Worm (Caenorhabditis elegans) whole organism, L4 larva: ENCODE results near the gene F02D10.6.
A peak's percentile ranks its signal among the peaks of the same experiment; 100 is the strongest.

Experiments
- D1046.2 ChIP-seq: fragments of 200-800 bp; sonication (Bioruptor generic); IDR thresholded peaks from 2 replicates; pipeline ENCODE4 v1.3.6; 2022; ENCODE audit warnings: missing genetic modification characterization, missing compliant biosample characterization
- F10B5.3 ChIP-seq: sonication (generic microtip); optimal IDR thresholded peaks from 2 replicates; lab custom pipeline; 2016; ENCODE audit warnings: mild to moderate bottlenecking, missing genetic modification characterization, missing compliant biosample characterization
- F37D6.2 ChIP-seq: sonication (generic microtip); optimal IDR thresholded peaks from 2 replicates; lab custom pipeline; 2016; ENCODE audit warnings: mild to moderate bottlenecking, missing genetic modification characterization, missing compliant biosample characterization
- F44E2.7 ChIP-seq: fragments of 200-800 bp; sonication (Bioruptor generic); IDR thresholded peaks from 2 replicates; pipeline ENCODE4 v2.1.2; 2022; ENCODE audit warnings: missing genetic modification characterization, missing compliant biosample characterization
- F49E8.2 ChIP-seq: sonication (generic microtip); optimal IDR thresholded peaks from 2 replicates; lab custom pipeline; 2016; ENCODE audit warnings: missing compliant biosample characterization, mild to moderate bottlenecking, missing genetic modification characterization, borderline replicate concordance
- Y105C5A.15 ChIP-seq: fragments of 200-800 bp; sonication (Bioruptor generic); IDR thresholded peaks from 2 replicates; pipeline ENCODE4 v1.3.6; 2022; ENCODE audit warnings: missing genetic modification characterization, missing compliant biosample characterization
- Y48G9A.11 ChIP-seq: fragments of 200-800 bp; sonication (Bioruptor generic); IDR thresholded peaks from 2 replicates; pipeline ENCODE4 v1.3.6; 2022; ENCODE audit warnings: missing genetic modification reagents, missing genetic modification characterization, missing compliant biosample characterization
- Y5F2A.4 ChIP-seq: fragments of 200-800 bp; sonication (Bioruptor generic); optimal IDR thresholded peaks from 2 replicates; lab custom pipeline; 2018; ENCODE audit warnings: mild to moderate bottlenecking, missing genetic modification characterization, missing compliant biosample characterization
- ZK337.2 ChIP-seq: fragments of 200-800 bp; sonication (Bioruptor generic); IDR thresholded peaks from 2 replicates; pipeline ENCODE4 v1.3.6; 2022; ENCODE audit warnings: missing genetic modification reagents, missing genetic modification characterization, missing compliant biosample characterization
- ama-1 ChIP-seq: fragments of 150-350 bp; optimal IDR thresholded peaks from 2 replicates; lab custom pipeline; 2014; ENCODE audit warnings: inconsistent platforms, mixed read lengths
- ceh-32 ChIP-seq: sonication (generic microtip); optimal IDR thresholded peaks from 2 replicates; lab custom pipeline; 2016; ENCODE audit warnings: mild to moderate bottlenecking, missing genetic modification characterization, missing compliant biosample characterization; ENCODE audit not compliant: poor library complexity
- ceh-44 ChIP-seq: fragments of 200-800 bp; sonication (Bioruptor generic); IDR thresholded peaks from 2 replicates; pipeline ENCODE4 v1.3.6; 2022; ENCODE audit warnings: missing genetic modification reagents, missing genetic modification characterization, missing compliant biosample characterization
- daf-16 ChIP-seq, 3 experiments: sonication (generic microtip); optimal IDR thresholded peaks; 2 replicates each; lab custom pipeline; 2016 to 2017; ENCODE audit warnings: missing genetic modification characterization in 3 of 3, missing genetic modification reagents in 3 of 3, mild to moderate bottlenecking in 2 of 3, missing compliant biosample characterization in 2 of 3, missing biosample characterization in 1 of 3, moderate library complexity in 1 of 3
- daf-8 ChIP-seq: fragments of 200-800 bp; sonication (Bioruptor generic); IDR thresholded peaks from 2 replicates; pipeline ENCODE4 v1.3.6; 2022; ENCODE audit warnings: missing genetic modification characterization, missing compliant biosample characterization
- dmd-6 ChIP-seq: fragments of 200-800 bp; sonication (Bioruptor generic); IDR thresholded peaks from 2 replicates; pipeline ENCODE4 v1.3.6; 2022; ENCODE audit warnings: missing genetic modification reagents, missing genetic modification characterization, missing compliant biosample characterization
- duxl-1 ChIP-seq: sonication (generic microtip); optimal IDR thresholded peaks from 2 replicates; lab custom pipeline; 2016; ENCODE audit warnings: mild to moderate bottlenecking, missing genetic modification characterization, moderate library complexity, missing compliant biosample characterization; ENCODE audit not compliant: poor library complexity
- dve-1 ChIP-seq: sonication (generic microtip); optimal IDR thresholded peaks from 2 replicates; lab custom pipeline; 2017; ENCODE audit warnings: antibody characterized with exemption, mild to moderate bottlenecking, missing genetic modification characterization, missing compliant biosample characterization; ENCODE audit not compliant: insufficient read depth
- egl-43 ChIP-seq: fragments of 200-800 bp; sonication (Bioruptor generic); IDR thresholded peaks from 2 replicates; pipeline ENCODE4 v1.3.6; 2022; ENCODE audit warnings: missing genetic modification reagents, missing genetic modification characterization, missing compliant biosample characterization
- hif-1 ChIP-seq, 2 experiments: sonication (generic microtip); optimal IDR thresholded peaks; 2 replicates each; lab custom pipeline; 2016 to 2017; ENCODE audit warnings: missing compliant biosample characterization in 2 of 2, missing genetic modification characterization in 2 of 2, missing genetic modification reagents in 2 of 2, missing genotype in 2 of 2, mild to moderate bottlenecking in 1 of 2
- hlh-11 ChIP-seq: fragments of 200-800 bp; sonication (Bioruptor generic); optimal IDR thresholded peaks from 2 replicates; lab custom pipeline; 2018; ENCODE audit warnings: mild to moderate bottlenecking, missing genetic modification characterization, missing compliant biosample characterization
- hlh-30 ChIP-seq: sonication (generic microtip); optimal IDR thresholded peaks from 2 replicates; lab custom pipeline; 2017; ENCODE audit warnings: antibody characterized with exemption, mild to moderate bottlenecking, missing genetic modification characterization, missing compliant biosample characterization; ENCODE audit not compliant: insufficient read depth
- lin-1 ChIP-seq: fragments of 200-800 bp; sonication (Bioruptor generic); IDR thresholded peaks from 2 replicates; pipeline ENCODE4 v1.3.6; 2022; ENCODE audit warnings: missing genetic modification reagents, missing genetic modification characterization, missing compliant biosample characterization
- lir-3 ChIP-seq: sonication (generic microtip); optimal IDR thresholded peaks from 2 replicates; lab custom pipeline; 2016; ENCODE audit warnings: mild to moderate bottlenecking, missing genetic modification characterization, missing compliant biosample characterization
- lsy-2 ChIP-seq, 2 experiments: fragments of 150-350 bp in 1 of 2; sonication (generic microtip) in 1 of 2; optimal IDR thresholded peaks; 2 replicates each; lab custom pipeline; 2014 to 2017; ENCODE audit warnings: missing biosample characterization in 2 of 2, missing genetic modification characterization in 2 of 2
- madf-5 ChIP-seq, 2 experiments: fragments of 200-800 bp; sonication (Bioruptor generic); IDR thresholded peaks; 2 replicates each; pipeline ENCODE4 v1.3.6; 2022; ENCODE audit warnings: missing compliant biosample characterization in 2 of 2, missing genetic modification characterization in 2 of 2
- mdl-1 ChIP-seq, 2 experiments: fragments of 150-350 bp in 1 of 2; sonication (generic microtip) in 1 of 2; optimal IDR thresholded peaks; 2 replicates each; lab custom pipeline; 2014 to 2017; ENCODE audit warnings: missing biosample characterization in 2 of 2, missing genetic modification characterization in 2 of 2
- mdt-29 ChIP-seq: fragments of 200-800 bp; sonication (Bioruptor generic); IDR thresholded peaks from 2 replicates; pipeline ENCODE4 v1.3.6; 2022; ENCODE audit warnings: missing genetic modification reagents, missing genetic modification characterization, missing compliant biosample characterization
- mep-1 ChIP-seq: fragments of 150-350 bp; sonication (generic microtip); optimal IDR thresholded peaks from 3 replicates; lab custom pipeline; 2014; ENCODE audit warnings: missing biosample characterization, missing genetic modification characterization
- mxl-2 ChIP-seq: fragments of 200-800 bp; sonication (Bioruptor generic); conservative IDR thresholded peaks from 2 replicates; pipeline ENCODE4 v1.3.6; 2022; ENCODE audit warnings: missing genetic modification reagents, missing genetic modification characterization, missing compliant biosample characterization
- nhr-102 ChIP-seq: sonication (generic microtip); optimal IDR thresholded peaks from 2 replicates; lab custom pipeline; 2016; ENCODE audit warnings: mild to moderate bottlenecking, missing genetic modification characterization, moderate library complexity, missing compliant biosample characterization
- nhr-11 ChIP-seq: fragments of 150-350 bp; optimal IDR thresholded peaks from 2 replicates; lab custom pipeline; 2014; ENCODE audit warnings: missing biosample characterization, missing genetic modification characterization
- nhr-111 ChIP-seq: fragments of 200-800 bp; sonication (Bioruptor generic); optimal IDR thresholded peaks from 2 replicates; lab custom pipeline; 2018; ENCODE audit warnings: mild to moderate bottlenecking, missing genetic modification characterization, missing compliant biosample characterization
- nhr-28 ChIP-seq: fragments of 150-350 bp; optimal IDR thresholded peaks from 2 replicates; lab custom pipeline; 2014; ENCODE audit warnings: missing biosample characterization, missing genetic modification characterization
- nhr-48 ChIP-seq: sonication (generic microtip); optimal IDR thresholded peaks from 2 replicates; lab custom pipeline; 2016; ENCODE audit warnings: mild to moderate bottlenecking, missing genetic modification characterization, missing compliant biosample characterization
- nhr-77 ChIP-seq: fragments of 150-350 bp; optimal IDR thresholded peaks from 2 replicates; lab custom pipeline; 2014; ENCODE audit warnings: missing biosample characterization, missing genetic modification characterization
- pha-4 ChIP-seq, 2 experiments: fragments of 150-350 bp in 1 of 2; fragments of 200-800 bp in 1 of 2; sonication (Bioruptor generic) in 1 of 2; IDR thresholded peaks in 1 of 2; optimal IDR thresholded peaks in 1 of 2; 2 replicates each; pipeline versions ENCODE4 v1.3.6 to Lab custom; 2014 to 2022; ENCODE audit warnings: missing genetic modification characterization in 2 of 2, missing genetic modification reagents in 2 of 2, missing biosample characterization in 1 of 2, missing compliant biosample characterization in 1 of 2
- php-3 ChIP-seq: fragments of 200-800 bp; sonication (Bioruptor generic); IDR thresholded peaks from 2 replicates; pipeline ENCODE4 v1.3.6; 2022; ENCODE audit warnings: missing genetic modification reagents, missing genetic modification characterization, missing compliant biosample characterization
- pqm-1 ChIP-seq: sonication (generic microtip); optimal IDR thresholded peaks from 2 replicates; lab custom pipeline; 2017; ENCODE audit warnings: missing biosample characterization, missing genetic modification characterization
- rbr-2 ChIP-seq: sonication (generic microtip); optimal IDR thresholded peaks from 2 replicates; lab custom pipeline; 2016; ENCODE audit warnings: missing genotype, missing genetic modification characterization, missing compliant biosample characterization
- set-16 ChIP-seq: fragments of 200-800 bp; sonication (Bioruptor generic); IDR thresholded peaks from 2 replicates; pipeline ENCODE4 v1.3.6; 2022; ENCODE audit warnings: missing genetic modification reagents, missing genetic modification characterization, missing compliant biosample characterization
- unc-39 ChIP-seq: sonication (generic microtip); optimal IDR thresholded peaks from 2 replicates; lab custom pipeline; 2017; ENCODE audit warnings: missing biosample characterization, missing genetic modification characterization
- unc-62 ChIP-seq, 3 experiments: fragments of 150-350 bp in 1 of 3; sonication (generic microtip); optimal IDR thresholded peaks in 2 of 3; peaks in 1 of 3; 1 replicate in 1 of 3; 2 replicates in 2 of 3; lab custom pipeline; 2014 to 2017; ENCODE audit warnings: missing biosample characterization in 3 of 3, missing genetic modification characterization in 3 of 3, missing genetic modification reagents in 3 of 3, missing genotype in 1 of 3
- zag-1 ChIP-seq: fragments of 150-350 bp; optimal IDR thresholded peaks from 2 replicates; lab custom pipeline; 2014; ENCODE audit warnings: missing biosample characterization, missing genetic modification characterization
- zfp-3 ChIP-seq: fragments of 200-800 bp; sonication (Bioruptor generic); conservative IDR thresholded peaks from 2 replicates; pipeline ENCODE4 v1.3.6; 2022; ENCODE audit warnings: missing genetic modification reagents, missing genetic modification characterization, missing compliant biosample characterization
- zip-11 ChIP-seq: fragments of 200-800 bp; sonication (Bioruptor generic); IDR thresholded peaks from 2 replicates; pipeline ENCODE4 v1.3.6; 2022; ENCODE audit warnings: missing genetic modification characterization, missing compliant biosample characterization
- ztf-11 ChIP-seq: fragments of 150-350 bp; optimal IDR thresholded peaks from 2 replicates; lab custom pipeline; 2014; ENCODE audit warnings: missing biosample characterization, missing genetic modification characterization

The F02D10.6 gene

ce11 chrX:13415722-13416121, 35.8 kb downstream of the F02D10.6 start, which contains the start of gene C29F7.2:
Gene C29F7.2 (plus strand): TSS chrX:13416078.
- TF ChIP-seq ceh-32 (tag; lab: Kevin White, UChicago) (no peak), nhr-77 (peak; percentile 87), F10B5.3 (tag; lab: Kevin White, UChicago) (no peak), nhr-11 (tag; lab: Kevin White, UChicago) (no peak), madf-5 (GFP tag; IDR thresholded peaks at IDR 0.05; lab: Robert Waterston, UW) (no peak), nhr-111 (GFP tag; lab: Kevin White, UChicago) (no peak), nhr-28 (tag; lab: Kevin White, UChicago) (peak; percentile 97), unc-62 (GFP tag; optimal IDR thresholded peaks at IDR 0.05 in 1 of 2; lab: Kevin White, UChicago) (peak in 1 of 2 experiments; percentile 61), unc-62 (tag; optimal IDR thresholded peaks at IDR 0.05; lab: Kevin White, UChicago) (no peak), mxl-2 (GFP tag; lab: Robert Waterston, UW) (no peak), zag-1 (tag; lab: Kevin White, UChicago) (no peak), hif-1 (tag; optimal IDR thresholded peaks at IDR 0.05; lab: Kevin White, UChicago) (peak in 1 of 2 experiments; percentile 28), Y105C5A.15 (no peak), lsy-2 (tag; optimal IDR thresholded peaks at IDR 0.05; lab: Kevin White, UChicago) (no peak), egl-43 (GFP tag; lab: Robert Waterston, UW) (no peak), pha-4 (GFP tag; IDR thresholded peaks at IDR 0.05; lab: Robert Waterston, UW) (no peak), pha-4 (tag; optimal IDR thresholded peaks at IDR 0.05; lab: Kevin White, UChicago) (no peak), ceh-44 (GFP tag; lab: Robert Waterston, UW) (no peak), daf-16 (GFP tag; optimal IDR thresholded peaks at IDR 0.05; lab: Kevin White, UChicago) (peak in 1 of 2 experiments; percentile 2), daf-16 (tag; optimal IDR thresholded peaks at IDR 0.05; lab: Kevin White, UChicago) (peak; percentile 91), pqm-1 (tag; lab: Kevin White, UChicago) (peak; percentile 47), ztf-11 (tag; lab: Kevin White, UChicago) (no peak), unc-39 (no peak), mep-1 (tag; lab: Kevin White, UChicago) (peak; percentile 27), nhr-48 (tag; lab: Kevin White, UChicago) (peak; percentile 31), dmd-6 (GFP tag; lab: Robert Waterston, UW) (peak; percentile 48; the same call in 1 of the 2 replicates), F37D6.2 (no peak), hlh-30 (peak; percentile 10), php-3 (GFP tag; lab: Robert Waterston, UW) (0 out of 2 replicates have a peak, but pooled peaks have one; percentile 33), hlh-11 (tag; lab: Kevin White, UChicago) (peak; percentile 53), dve-1 (tag; lab: Kevin White, UChicago) (peak; percentile 84), zip-11 (GFP tag; lab: Robert Waterston, UW) (no peak), nhr-102 (tag; lab: Kevin White, UChicago) (peak; percentile 1), ama-1 (lab: Kevin White, UChicago) (no peak)

ce11 chrX:13414974-13415373, 36.5 kb downstream of the F02D10.6 start:
- peak; percentile 59; the same call in 1 of the 2 replicates for TF ChIP-seq lin-1 (GFP tag; lab: Robert Waterston, UW)
- TF ChIP-seq F49E8.2 (tag; lab: Kevin White, UChicago), result no peak
- no peak for TF ChIP-seq nhr-11 (tag; lab: Kevin White, UChicago)
- peak; percentile 45 for TF ChIP-seq rbr-2 (tag; lab: Kevin White, UChicago)
- no peak for TF ChIP-seq Y5F2A.4 (GFP tag; lab: Kevin White, UChicago)
- TF ChIP-seq Y48G9A.11, result peak; percentile 44; the same call in 1 of the 2 replicates
- peak; percentile 34 for TF ChIP-seq nhr-48 (tag; lab: Kevin White, UChicago)
- TF ChIP-seq set-16 (GFP tag; lab: Robert Waterston, UW), result no peak
- TF ChIP-seq nhr-102 (tag; lab: Kevin White, UChicago), result peak; percentile 49
- no peak for TF ChIP-seq php-3 (GFP tag; lab: Robert Waterston, UW)
- TF ChIP-seq lsy-2 (tag; optimal IDR thresholded peaks at IDR 0.05; lab: Kevin White, UChicago), result peak in 1 of 2 experiments; percentile 43
- TF ChIP-seq F44E2.7 (GFP tag; lab: Robert Waterston, UW), result no peak
- peak; percentile 35 for TF ChIP-seq duxl-1 (tag; lab: Kevin White, UChicago)
- TF ChIP-seq mdt-29 (GFP tag; lab: Robert Waterston, UW), result 0 out of 2 replicates have a peak, but pooled peaks have one; percentile 24
- TF ChIP-seq hlh-11 (tag; lab: Kevin White, UChicago), result peak; percentile 58
- 0 out of 2 replicates have a peak, but pooled peaks have one; percentile 28 for TF ChIP-seq D1046.2 (GFP tag; lab: Robert Waterston, UW)
- 0 out of 2 replicates have a peak, but pooled peaks have one; percentile 39 for TF ChIP-seq zfp-3 (GFP tag; lab: Robert Waterston, UW)
- 0 out of 2 replicates have a peak, but pooled peaks have one; percentile 19 for TF ChIP-seq ZK337.2 (GFP tag; lab: Robert Waterston, UW)
- TF ChIP-seq mdl-1 (tag; optimal IDR thresholded peaks at IDR 0.05; lab: Kevin White, UChicago), result peak in 1 of 2 experiments; percentile 13
- TF ChIP-seq ztf-11 (tag; lab: Kevin White, UChicago), result no peak
- peak; percentile 53; the same call in 1 of the 2 replicates for TF ChIP-seq daf-8 (GFP tag; lab: Robert Waterston, UW)
- TF ChIP-seq lir-3, result peak; percentile 21
